Fruit fly (Drosophila melanogaster) whole organism: ENCODE data around the gene CG1105.

Source experiments
- CG8478 ChIP-seq: fragments of >200 bp; optimal IDR thresholded peaks from 2 replicates; lab custom pipeline; 2018; ENCODE audit warnings: inconsistent platforms
- Dll ChIP-seq: fragments of >200 bp; optimal IDR thresholded peaks from 2 replicates; lab custom pipeline; 2017
- EcR ChIP-seq, 2 experiments: fragments of >200 bp; optimal IDR thresholded peaks; 2 replicates each; lab custom pipeline; 2017; ENCODE audit warnings: missing biosample characterization in 2 of 2, missing genetic modification characterization in 2 of 2, missing genetic modification reagents in 2 of 2
- pan ChIP-seq: fragments of >200 bp; optimal IDR thresholded peaks from 2 replicates; lab custom pipeline; 2017
- usp ChIP-seq: fragments of >200 bp; optimal IDR thresholded peaks from 2 replicates; lab custom pipeline; 2017; ENCODE audit warnings: missing biosample characterization, missing genetic modification characterization, mixed read lengths

- TF ChIP-seq usp (GFP tag; lab: Kevin White, UChicago), result no peak
- TF ChIP-seq EcR (GFP tag; optimal IDR thresholded peaks at IDR 0.05; lab: Kevin White, UChicago), result no peak
- TF ChIP-seq Dll (lab: Kevin White, UChicago), result no peak
- TF ChIP-seq pan (lab: Kevin White, UChicago), result no peak
- TF ChIP-seq CG8478, result no peak
Measured at dm6 chr3R:7066267-7066666, 669 bp downstream of the CG1105 start.
